Fruit fly (Drosophila melanogaster) whole organism, embryonic: ENCODE measurements around the gene eys.

Experiments used
- CG12236 ChIP-seq: fragments of 200-800 bp; sonication (Bioruptor generic); optimal IDR thresholded peaks from 2 replicates; lab custom pipeline; 2016; ENCODE audit warnings: missing biosample characterization, missing genetic modification characterization
- CG14050 ChIP-seq: fragments of 200-800 bp; sonication (Bioruptor generic); IDR thresholded peaks from 3 replicates; pipeline ENCODE4 v1.3.6; 2022; ENCODE audit warnings: missing biosample characterization, missing genetic modification characterization
- CG14710 ChIP-seq: fragments of 200-800 bp; sonication (Bioruptor generic); optimal IDR thresholded peaks from 3 replicates; lab custom pipeline; 2019; ENCODE audit warnings: missing biosample characterization, mild to moderate bottlenecking, missing genetic modification characterization, moderate library complexity
- CG17186 ChIP-seq: fragments of 200-800 bp; sonication (Bioruptor generic); optimal IDR thresholded peaks from 3 replicates; lab custom pipeline; 2017; ENCODE audit warnings: missing biosample characterization, missing genetic modification reagents, missing genetic modification characterization
- CG1832 ChIP-seq: fragments of 200-800 bp; sonication (Bioruptor generic); optimal IDR thresholded peaks from 2 replicates; lab custom pipeline; 2017; ENCODE audit warnings: missing biosample characterization, mild to moderate bottlenecking, missing genetic modification characterization, inconsistent platforms
- CG2129 ChIP-seq: fragments of 200-800 bp; sonication (Bioruptor generic); IDR thresholded peaks from 2 replicates; pipeline ENCODE4 v1.3.6; 2022; ENCODE audit warnings: missing biosample characterization, missing genetic modification characterization; ENCODE audit not compliant: partially characterized antibody
- CG2875 ChIP-seq: fragments of 200-800 bp; sonication (Bioruptor generic); optimal IDR thresholded peaks from 2 replicates; lab custom pipeline; 2017; ENCODE audit warnings: missing biosample characterization, mild to moderate bottlenecking, missing genetic modification characterization, missing genetic modification reagents
- CG34224 ChIP-seq: fragments of 200-800 bp; sonication (Bioruptor generic); IDR thresholded peaks from 3 replicates; pipeline ENCODE4 v1.3.6; 2022; ENCODE audit warnings: missing biosample characterization, missing genetic modification characterization; ENCODE audit not compliant: partially characterized antibody
- CG42726 ChIP-seq: fragments of 200-800 bp; sonication (Bioruptor generic); IDR thresholded peaks from 2 replicates; pipeline ENCODE4 v1.3.6; 2022; ENCODE audit warnings: missing biosample characterization, missing genetic modification characterization; ENCODE audit not compliant: partially characterized antibody
- CG4617 ChIP-seq: fragments of 200-800 bp; sonication (Bioruptor generic); optimal IDR thresholded peaks from 3 replicates; lab custom pipeline; 2016; ENCODE audit warnings: missing biosample characterization, missing genetic modification characterization, borderline replicate concordance
- CG4730 ChIP-seq: fragments of 200-800 bp; sonication (Bioruptor generic); IDR thresholded peaks from 2 replicates; pipeline ENCODE4 v1.3.6; 2022; ENCODE audit warnings: missing biosample characterization, missing genetic modification characterization
- CG7928 ChIP-seq: fragments of 200-800 bp; sonication (Bioruptor generic); optimal IDR thresholded peaks from 2 replicates; lab custom pipeline; 2017; ENCODE audit warnings: missing biosample characterization, mild to moderate bottlenecking, missing genetic modification characterization
- CG7963 ChIP-seq: fragments of 200-800 bp; sonication (Bioruptor generic); IDR thresholded peaks from 3 replicates; pipeline ENCODE4 v1.3.6; 2022; ENCODE audit warnings: missing biosample characterization, missing genetic modification characterization; ENCODE audit not compliant: partially characterized antibody
- CG8290 ChIP-seq, 3 experiments: fragments of 200-800 bp; sonication (Bioruptor generic); optimal IDR thresholded peaks; 2 replicates each; lab custom pipeline; 2016 to 2019; ENCODE audit warnings: missing biosample characterization in 3 of 3, missing genetic modification characterization in 3 of 3, mild to moderate bottlenecking in 2 of 3, moderate library complexity in 1 of 3
- CoRest ChIP-seq: fragments of 200-800 bp; sonication (Bioruptor generic); optimal IDR thresholded peaks from 3 replicates; lab custom pipeline; 2018; ENCODE audit warnings: missing biosample characterization, mild to moderate bottlenecking, missing genetic modification characterization, moderate library complexity
- Doc3 ChIP-seq: fragments of 200-800 bp; sonication (Bioruptor generic); IDR thresholded peaks from 3 replicates; pipeline ENCODE4 v1.3.6; 2022; ENCODE audit warnings: missing biosample characterization, missing genetic modification characterization; ENCODE audit not compliant: partially characterized antibody
- Dref ChIP-seq: fragments of 200-800 bp; sonication (Bioruptor generic); IDR thresholded peaks from 2 replicates; pipeline ENCODE4 v1.3.6; 2022; ENCODE audit warnings: missing biosample characterization, missing genetic modification characterization
- Eip74EF ChIP-seq, 2 experiments: fragments of 200-800 bp in 1 of 2; fragments of >200 bp in 1 of 2; sonication (Bioruptor generic) in 1 of 2; optimal IDR thresholded peaks; 2 replicates each; lab custom pipeline; 2017 to 2019; ENCODE audit warnings: missing biosample characterization in 2 of 2, missing genetic modification characterization in 2 of 2, mild to moderate bottlenecking in 1 of 2, moderate library complexity in 1 of 2
- Ets97D ChIP-seq: fragments of 200-800 bp; sonication (Bioruptor generic); optimal IDR thresholded peaks from 3 replicates; lab custom pipeline; 2016; ENCODE audit warnings: missing biosample characterization, missing genetic modification characterization
- HLHmδ ChIP-seq: fragments of 200-800 bp; sonication (Bioruptor generic); optimal IDR thresholded peaks from 2 replicates; lab custom pipeline; 2018; ENCODE audit warnings: missing biosample characterization, mild to moderate bottlenecking, missing genetic modification characterization, moderate library complexity
- NC2β ChIP-seq: fragments of 200-800 bp; sonication (Bioruptor generic); optimal IDR thresholded peaks from 2 replicates; lab custom pipeline; 2016; ENCODE audit warnings: missing biosample characterization, missing genetic modification characterization
- Sox102F ChIP-seq: fragments of 200-800 bp; sonication (Bioruptor generic); optimal IDR thresholded peaks from 2 replicates; lab custom pipeline; 2018; ENCODE audit warnings: missing biosample characterization, mild to moderate bottlenecking, missing genetic modification characterization, moderate library complexity
- Sry-δ ChIP-seq: fragments of 200-800 bp; sonication (Bioruptor generic); optimal IDR thresholded peaks from 2 replicates; lab custom pipeline; 2016; ENCODE audit warnings: missing biosample characterization, missing genetic modification characterization
- Vsx1 ChIP-seq: fragments of 200-800 bp; sonication (Bioruptor generic); optimal IDR thresholded peaks from 2 replicates; lab custom pipeline; 2017; ENCODE audit warnings: missing biosample characterization, mild to moderate bottlenecking, missing genetic modification characterization, missing genetic modification reagents
- YL-1 ChIP-seq: fragments of 200-800 bp; sonication (Bioruptor generic); optimal IDR thresholded peaks from 3 replicates; lab custom pipeline; 2017; ENCODE audit warnings: missing biosample characterization, mild to moderate bottlenecking, missing genetic modification characterization
- cato ChIP-seq: fragments of 200-800 bp; sonication (Bioruptor generic); optimal IDR thresholded peaks from 2 replicates; lab custom pipeline; 2016; ENCODE audit warnings: missing biosample characterization, missing genetic modification characterization, borderline replicate concordance
- cg ChIP-seq: fragments of 200-800 bp; sonication (Bioruptor generic); optimal IDR thresholded peaks from 3 replicates; lab custom pipeline; 2019; ENCODE audit warnings: missing biosample characterization, mild to moderate bottlenecking, missing genetic modification characterization, moderate library complexity
- chif ChIP-seq, 2 experiments: fragments of 200-800 bp; sonication (Bioruptor generic); optimal IDR thresholded peaks; 3 replicates each; lab custom pipeline; 2016; ENCODE audit warnings: missing biosample characterization in 2 of 2, missing genetic modification characterization in 2 of 2
- cwo ChIP-seq: fragments of 200-800 bp; sonication (Bioruptor generic); optimal IDR thresholded peaks from 3 replicates; lab custom pipeline; 2017; ENCODE audit warnings: missing biosample characterization, missing genetic modification characterization, mild to moderate bottlenecking, moderate library complexity, missing genetic modification reagents
- dm ChIP-seq: fragments of 200-800 bp; sonication (Bioruptor generic); optimal IDR thresholded peaks from 3 replicates; lab custom pipeline; 2016; ENCODE audit warnings: missing biosample characterization, missing genetic modification characterization
- dmrt11E ChIP-seq: fragments of 200-800 bp; sonication (Bioruptor generic); optimal IDR thresholded peaks from 3 replicates; lab custom pipeline; 2018; ENCODE audit warnings: missing biosample characterization, mild to moderate bottlenecking, missing genetic modification characterization, moderate library complexity
- ftz-f1 ChIP-seq: fragments of 200-800 bp; sonication (Bioruptor generic); optimal IDR thresholded peaks from 2 replicates; lab custom pipeline; 2016; ENCODE audit warnings: missing biosample characterization, missing genetic modification characterization
- fu2 ChIP-seq: fragments of 200-800 bp; sonication (Bioruptor generic); optimal IDR thresholded peaks from 2 replicates; lab custom pipeline; 2016; ENCODE audit warnings: missing biosample characterization, missing genetic modification characterization
- gem ChIP-seq: fragments of 200-800 bp; sonication (Bioruptor generic); optimal IDR thresholded peaks from 2 replicates; lab custom pipeline; 2019; ENCODE audit warnings: missing biosample characterization, mild to moderate bottlenecking, missing genetic modification characterization, moderate library complexity
- knrl ChIP-seq: fragments of 200-800 bp; sonication (Bioruptor generic); IDR thresholded peaks from 3 replicates; pipeline ENCODE4 v1.3.6; 2022; ENCODE audit warnings: missing biosample characterization, missing genetic modification characterization; ENCODE audit not compliant: partially characterized antibody
- lab ChIP-seq: fragments of 200-800 bp; sonication (Bioruptor generic); optimal IDR thresholded peaks from 3 replicates; lab custom pipeline; 2017; ENCODE audit warnings: missing biosample characterization, missing genetic modification characterization, mild to moderate bottlenecking, moderate library complexity, missing genetic modification reagents
- otp ChIP-seq: fragments of 200-800 bp; sonication (Bioruptor generic); IDR thresholded peaks from 3 replicates; pipeline ENCODE4, ENCODE4 v1.3.6; 2022; ENCODE audit warnings: missing biosample characterization, missing genetic modification characterization
- phol ChIP-seq: fragments of 200-800 bp; sonication (Bioruptor generic); optimal IDR thresholded peaks from 3 replicates; lab custom pipeline; 2018; ENCODE audit warnings: missing biosample characterization, mild to moderate bottlenecking, missing genetic modification characterization, moderate library complexity
- prd ChIP-seq, 3 experiments: fragments of >200 bp in 2 of 3; fragments of 200-800 bp in 1 of 3; sonication (Bioruptor generic) in 1 of 3; optimal IDR thresholded peaks in 2 of 3; IDR thresholded peaks in 1 of 3; 2 replicates in 2 of 3; 3 replicates in 1 of 3; pipeline versions ENCODE4 v1.3.6 to Lab custom; 2017 to 2022; ENCODE audit warnings: missing biosample characterization in 1 of 3, missing genetic modification characterization in 1 of 3
- pros ChIP-seq: fragments of 200-800 bp; sonication (Bioruptor generic); optimal IDR thresholded peaks from 3 replicates; lab custom pipeline; 2019; ENCODE audit warnings: missing biosample characterization, mild to moderate bottlenecking, missing genetic modification characterization, moderate library complexity
- ranshi ChIP-seq: fragments of 200-800 bp; sonication (Bioruptor generic); IDR thresholded peaks from 2 replicates; pipeline ENCODE4 v1.3.6; 2022; ENCODE audit warnings: missing biosample characterization, missing genetic modification characterization
- ssp ChIP-seq: fragments of 200-800 bp; sonication (Bioruptor generic); IDR thresholded peaks from 2 replicates; pipeline ENCODE4 v1.3.6; 2022; ENCODE audit warnings: missing biosample characterization, missing genetic modification characterization
- unpg ChIP-seq: fragments of 200-800 bp; sonication (Bioruptor generic); optimal IDR thresholded peaks from 3 replicates; lab custom pipeline; 2018; ENCODE audit warnings: missing biosample characterization, mild to moderate bottlenecking, missing genetic modification characterization, moderate library complexity
- vfl ChIP-seq: fragments of 200-800 bp; sonication (Bioruptor generic); optimal IDR thresholded peaks from 2 replicates; lab custom pipeline; 2016; ENCODE audit warnings: missing biosample characterization, missing genetic modification characterization
- vnd ChIP-seq: fragments of 200-800 bp; sonication (Bioruptor generic); IDR thresholded peaks from 3 replicates; pipeline ENCODE4 v1.3.6; 2022; ENCODE audit warnings: missing biosample characterization, missing genetic modification characterization; ENCODE audit not compliant: partially characterized antibody
- vvl ChIP-seq: fragments of 200-800 bp; sonication (Bioruptor generic); IDR thresholded peaks from 2 replicates; pipeline ENCODE4 v1.3.6; 2022; ENCODE audit warnings: missing biosample characterization, missing genetic modification characterization
- zf30C ChIP-seq: fragments of 200-800 bp; sonication (Bioruptor generic); optimal IDR thresholded peaks from 3 replicates; lab custom pipeline; 2018; ENCODE audit warnings: missing biosample characterization, mild to moderate bottlenecking, missing genetic modification characterization

Gene eys

dm6 chr2L:2364200-2364754 lies 52.8 kb downstream of the eys start (continued):
- no peak for TF ChIP-seq NC2β (GFP tag; lab: Kevin White, UChicago)
- no peak for TF ChIP-seq CG4730
- TF ChIP-seq prd (optimal IDR thresholded peaks at IDR 0.05; lab: Kevin White, UChicago), result no peak
- TF ChIP-seq prd (GFP tag; IDR thresholded peaks at IDR 0.05; lab: Robert Waterston, UW), result peak; percentile 34; the same call in 1 of the 3 replicates
- no peak for TF ChIP-seq CG34224 (GFP tag; lab: Robert Waterston, UW)
- TF ChIP-seq CG42726 (GFP tag; lab: Robert Waterston, UW), result peak; percentile 40; the same call in 1 of the 2 replicates
- no peak for TF ChIP-seq zf30C (GFP tag; lab: Kevin White, UChicago)
- TF ChIP-seq ftz-f1 (GFP tag; lab: Kevin White, UChicago), result peak; percentile 97
- TF ChIP-seq Vsx1, result no peak
- peak; percentile 90 for TF ChIP-seq phol
- no peak for TF ChIP-seq CG7928
- TF ChIP-seq vfl (GFP tag; lab: Kevin White, UChicago), result no peak
- TF ChIP-seq cwo (GFP tag; lab: Kevin White, UChicago), result no peak
- peak; percentile 68 for TF ChIP-seq YL-1 (GFP tag; lab: Kevin White, UChicago)
- no peak for TF ChIP-seq CG2875
- TF ChIP-seq CG2129 (GFP tag; lab: Robert Waterston, UW), result no peak
- TF ChIP-seq CG17186 (GFP tag; lab: Kevin White, UChicago), result no peak
- TF ChIP-seq dmrt11E (tag; lab: Kevin White, UChicago), result no peak
- peak; percentile 95 for TF ChIP-seq CG1832
- no peak for TF ChIP-seq CG14050 (GFP tag; lab: Robert Waterston, UW)
- TF ChIP-seq cato (GFP tag; lab: Kevin White, UChicago), result no peak
- peak; percentile 66 for TF ChIP-seq vnd
- no peak for TF ChIP-seq CG12236 (GFP tag; lab: Kevin White, UChicago)
- TF ChIP-seq knrl (GFP tag; lab: Robert Waterston, UW), result peak; percentile 61
- TF ChIP-seq ssp (GFP tag; lab: Robert Waterston, UW), result no peak
- TF ChIP-seq fu2 (GFP tag; lab: Kevin White, UChicago), result no peak
- TF ChIP-seq HLHmδ (GFP tag; lab: Kevin White, UChicago), result no peak
- no peak for TF ChIP-seq ranshi
- TF ChIP-seq cg (GFP tag; lab: Kevin White, UChicago), result peak; percentile 51
- no peak for TF ChIP-seq Sox102F
- no peak for TF ChIP-seq CG8290 (GFP tag; optimal IDR thresholded peaks at IDR 0.05; lab: Kevin White, UChicago)
- peak in 1 of 2 experiments; percentile 63 for TF ChIP-seq CG8290 (tag; optimal IDR thresholded peaks at IDR 0.05; lab: Kevin White, UChicago)
- TF ChIP-seq dm, result no peak
- no peak for TF ChIP-seq unpg (GFP tag; lab: Kevin White, UChicago)
- peak; percentile 35 for TF ChIP-seq lab (GFP tag; lab: Kevin White, UChicago)
- peak; percentile 59; the same call in 2 of the 3 replicates for TF ChIP-seq CG7963 (GFP tag; lab: Robert Waterston, UW)

- TF ChIP-seq Eip74EF (GFP tag; optimal IDR thresholded peaks at IDR 0.05; lab: Kevin White, UChicago) (peak in 1 of 2 experiments; percentile 12), vvl (GFP tag; lab: Robert Waterston, UW) (peak; percentile 57), CG17186 (GFP tag; lab: Kevin White, UChicago) (peak; percentile 27), Ets97D (GFP tag; lab: Kevin White, UChicago) (peak; percentile 57), Sry-δ (peak; percentile 59), pros (GFP tag; lab: Kevin White, UChicago) (no peak), chif (GFP tag; optimal IDR thresholded peaks at IDR 0.05; lab: Kevin White, UChicago) (no peak), Dref (GFP tag; lab: Robert Waterston, UW) (peak; percentile 41), CoRest (tag; lab: Kevin White, UChicago) (peak; percentile 38), CG14710 (tag; lab: Kevin White, UChicago) (peak; percentile 88), Doc3 (no peak), CG4617 (peak; percentile 92), otp (GFP tag; lab: Robert Waterston, UW) (no peak), gem (tag; lab: Kevin White, UChicago) (peak; percentile 9)
Observed at dm6 chr2L:2365077-2365651, 53.7 kb downstream of the eys start, which contains the start of the genes Rab5 and Axud1. TSS of gene Rab5 (minus strand) at chr2L:2365273. TSS of gene Axud1 (plus strand) at chr2L:2365345.
